Worm (Caenorhabditis elegans): ENCODE data around the gene lron-1.
A peak's percentile ranks its signal among the peaks of the same experiment; 100 is the strongest.

lron-1 gene

ce11 chrX:14607770-14608169 lies 35.3 kb downstream of the lron-1 start:
- TF ChIP-seq zip-8 (tag; optimal IDR thresholded peaks at IDR 0.05): no peak
- no peak for TF ChIP-seq ces-1 (GFP tag; optimal IDR thresholded peaks at IDR 0.05)
- TF ChIP-seq elt-3 (tag; optimal IDR thresholded peaks at IDR 0.05): no peak
- TF ChIP-seq sptf-1 (tag; optimal IDR thresholded peaks at IDR 0.05): no peak
- TF ChIP-seq flh-1 (GFP tag; optimal IDR thresholded peaks at IDR 0.05): no peak
- TF ChIP-seq ceh-39 (tag; optimal IDR thresholded peaks at IDR 0.05): no peak
- TF ChIP-seq nhr-12 (tag; optimal IDR thresholded peaks at IDR 0.05): no peak
- TF ChIP-seq nhr-76 (tag; optimal IDR thresholded peaks at IDR 0.05): no peak
- TF ChIP-seq ceh-83 (GFP tag; optimal IDR thresholded peaks at IDR 0.05): no peak
- TF ChIP-seq mep-1 (tag; optimal IDR thresholded peaks at IDR 0.05): no peak
- TF ChIP-seq blmp-1 (tag; optimal IDR thresholded peaks at IDR 0.05): no peak
- TF ChIP-seq sem-2 (GFP tag; optimal IDR thresholded peaks at IDR 0.05): no peak
- no peak for TF ChIP-seq bed-3 (GFP tag; optimal IDR thresholded peaks at IDR 0.05)
- TF ChIP-seq hlh-1 (tag; optimal IDR thresholded peaks at IDR 0.05): no peak
- TF ChIP-seq unc-120 (tag; optimal IDR thresholded peaks at IDR 0.05; ENCODE audit: poor library complexity, severe bottlenecking): no peak

- no peak for TF ChIP-seq ztf-11 (tag; optimal IDR thresholded peaks at IDR 0.05)
- TF ChIP-seq mls-2 (tag; optimal IDR thresholded peaks at IDR 0.05): no peak
- TF ChIP-seq nhr-237 (tag; optimal IDR thresholded peaks at IDR 0.05): no peak
- no peak for TF ChIP-seq elt-3 (tag; optimal IDR thresholded peaks at IDR 0.05)
- TF ChIP-seq sem-2 (GFP tag; optimal IDR thresholded peaks at IDR 0.05): no peak
- no peak for TF ChIP-seq elt-1 (tag; optimal IDR thresholded peaks at IDR 0.05; ENCODE audit: borderline replicate concordance, insufficient read depth)
- TF ChIP-seq tbx-8 (GFP tag; optimal IDR thresholded peaks at IDR 0.05): no peak
- no peak for TF ChIP-seq nhr-2 (tag; optimal IDR thresholded peaks at IDR 0.05)
- no peak for TF ChIP-seq unc-62 (GFP tag; optimal IDR thresholded peaks at IDR 0.05)
- no peak for TF ChIP-seq mep-1 (tag; optimal IDR thresholded peaks at IDR 0.05)
- TF ChIP-seq unc-39 (tag; optimal IDR thresholded peaks at IDR 0.05): no peak
- TF ChIP-seq M03D4.4 (tag; optimal IDR thresholded peaks at IDR 0.05): no peak
- no peak for TF ChIP-seq nhr-76 (tag; optimal IDR thresholded peaks at IDR 0.05)
- TF ChIP-seq flh-1 (GFP tag; optimal IDR thresholded peaks at IDR 0.05): no peak
- TF ChIP-seq lin-13 (tag; optimal IDR thresholded peaks at IDR 0.05): no peak
- no peak for TF ChIP-seq sptf-1 (tag; optimal IDR thresholded peaks at IDR 0.05)
- TF ChIP-seq ceh-39 (tag; optimal IDR thresholded peaks at IDR 0.05): no peak
- peak; percentile 21 for TF ChIP-seq hlh-1 (tag; optimal IDR thresholded peaks at IDR 0.05)
- TF ChIP-seq bed-3 (GFP tag; optimal IDR thresholded peaks at IDR 0.05): no peak
- TF ChIP-seq mab-5 (tag; optimal IDR thresholded peaks at IDR 0.05): no peak
- no peak for TF ChIP-seq nhr-28 (tag; optimal IDR thresholded peaks at IDR 0.05)
- no peak for TF ChIP-seq blmp-1 (tag; optimal IDR thresholded peaks at IDR 0.05)
- no peak for TF ChIP-seq lsy-2 (tag; optimal IDR thresholded peaks at IDR 0.05)
- peak; percentile 30 for TF ChIP-seq ham-2 (GFP tag; optimal IDR thresholded peaks at IDR 0.05)
- no peak for TF ChIP-seq nhr-12 (tag; optimal IDR thresholded peaks at IDR 0.05)
- peak; percentile 61 for TF ChIP-seq unc-120 (tag; optimal IDR thresholded peaks at IDR 0.05; ENCODE audit: poor library complexity, severe bottlenecking)
- TF ChIP-seq ceh-43 (GFP tag; optimal IDR thresholded peaks at IDR 0.05): no peak
- TF ChIP-seq ces-1 (GFP tag; optimal IDR thresholded peaks at IDR 0.05): no peak
- no peak for TF ChIP-seq snpc-4 (tag; optimal IDR thresholded peaks at IDR 0.05)
- no peak for TF ChIP-seq lin-32 (GFP tag; optimal IDR thresholded peaks at IDR 0.05)
- no peak for TF ChIP-seq ceh-83 (GFP tag; optimal IDR thresholded peaks at IDR 0.05)
- peak; percentile 83 for TF ChIP-seq zip-8 (tag; optimal IDR thresholded peaks at IDR 0.05)
- TF ChIP-seq pha-4 (tag; optimal IDR thresholded peaks at IDR 0.05): peak; percentile 35
- TF ChIP-seq cnd-1 (tag; optimal IDR thresholded peaks at IDR 0.05): peak; percentile 10
- TF ChIP-seq drap-1 (GFP tag; optimal IDR thresholded peaks at IDR 0.05): no peak
Measured at ce11 chrX:14610093-14610763, 37.7 kb downstream of the lron-1 start.

- no peak for TF ChIP-seq mls-2 (tag; optimal IDR thresholded peaks at IDR 0.05)
- no peak for TF ChIP-seq ham-2 (GFP tag; optimal IDR thresholded peaks at IDR 0.05)
- TF ChIP-seq unc-39 (tag; optimal IDR thresholded peaks at IDR 0.05): no peak
- no peak for TF ChIP-seq mab-5 (tag; optimal IDR thresholded peaks at IDR 0.05)
- TF ChIP-seq cnd-1 (tag; optimal IDR thresholded peaks at IDR 0.05): no peak
- TF ChIP-seq ces-1 (GFP tag; optimal IDR thresholded peaks at IDR 0.05): no peak
- no peak for TF ChIP-seq lsy-2 (tag; optimal IDR thresholded peaks at IDR 0.05)
- TF ChIP-seq ztf-11 (tag; optimal IDR thresholded peaks at IDR 0.05): no peak
- TF ChIP-seq pha-4 (tag; optimal IDR thresholded peaks at IDR 0.05): no peak
- no peak for TF ChIP-seq sem-2 (GFP tag; optimal IDR thresholded peaks at IDR 0.05)
Measured at ce11 chrX:14611074-14611473, 38.6 kb downstream of the lron-1 start, which contains the start of gene rbc-1. Gene rbc-1 (plus strand): TSS chrX:14611374.
